Fruit fly (Drosophila melanogaster) whole organism, adult: ENCODE data around the gene cwo.

Experiments
- CG12768 ChIP-seq: fragments of 200-800 bp; sonication (Bioruptor generic); optimal IDR thresholded peaks from 2 replicates; lab custom pipeline; 2017; ENCODE audit warnings: missing biosample characterization, missing genetic modification characterization, mild to moderate bottlenecking, moderate library complexity, missing genetic modification reagents
- CG1620 ChIP-seq: fragments of 200-800 bp; sonication (Bioruptor generic); optimal IDR thresholded peaks from 2 replicates; lab custom pipeline; 2016; ENCODE audit warnings: missing biosample characterization, missing genetic modification characterization
- CG7101 ChIP-seq: fragments of 200-800 bp; sonication (Bioruptor generic); optimal IDR thresholded peaks from 2 replicates; lab custom pipeline; 2018; ENCODE audit warnings: missing biosample characterization, mild to moderate bottlenecking, missing genetic modification characterization, moderate library complexity
- Clk ChIP-seq: fragments of 200-800 bp; sonication (Bioruptor generic); optimal IDR thresholded peaks from 2 replicates; lab custom pipeline; 2017; ENCODE audit warnings: missing biosample characterization, missing genetic modification characterization
- cnc ChIP-seq, 2 experiments: fragments of >200 bp; optimal IDR thresholded peaks; 2 replicates each; lab custom pipeline; 2017
- tj ChIP-seq: fragments of 200-800 bp; sonication (Bioruptor generic); optimal IDR thresholded peaks from 3 replicates; lab custom pipeline; 2017; ENCODE audit warnings: missing biosample characterization, mild to moderate bottlenecking, missing genetic modification characterization, moderate library complexity
- toe ChIP-seq: fragments of 200-800 bp; sonication (Bioruptor generic); optimal IDR thresholded peaks from 2 replicates; lab custom pipeline; 2016; ENCODE audit warnings: missing biosample characterization, missing genetic modification characterization

DNA sequence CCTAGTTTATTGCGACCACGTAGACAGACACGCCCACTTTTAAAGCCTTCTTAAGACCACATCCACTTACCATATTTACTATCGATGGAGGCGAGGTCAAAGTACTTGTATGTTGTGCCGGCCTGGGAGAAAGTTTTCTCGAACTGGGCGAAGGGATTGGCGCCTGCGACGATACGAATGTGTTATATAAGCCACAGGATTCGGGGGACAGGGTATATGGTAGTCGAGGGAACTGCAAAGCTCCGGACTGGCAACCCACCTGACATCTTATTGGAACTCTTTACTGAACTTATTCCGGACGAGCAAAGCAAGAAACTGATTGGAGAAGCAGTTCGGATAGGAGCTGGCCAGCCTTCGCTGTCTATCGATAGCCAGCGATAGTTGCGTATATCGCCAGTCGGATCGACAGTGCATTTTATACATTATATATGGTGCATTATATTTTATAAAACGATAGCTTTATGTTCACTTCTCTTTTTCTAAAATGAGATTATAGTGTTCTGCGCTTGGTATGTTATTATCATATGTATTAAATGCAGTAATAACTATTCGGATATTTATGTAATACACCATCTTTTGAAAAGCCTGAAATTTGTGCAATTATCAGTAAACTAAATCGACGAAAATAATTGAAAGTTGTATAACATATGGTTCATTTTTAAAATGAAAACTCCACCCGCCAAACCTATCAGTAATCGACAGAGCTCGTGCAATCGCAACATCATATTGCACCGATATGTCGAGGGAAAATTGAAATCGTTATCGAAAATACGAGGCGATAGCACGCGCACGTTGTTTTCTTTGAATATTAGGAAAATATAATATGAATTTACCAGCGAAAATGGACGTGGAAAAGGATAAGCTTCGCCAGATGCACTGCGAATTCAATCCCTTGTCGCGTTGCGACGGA is 24.7 kb downstream of the cwo start, which contains the start of the genes Irp-1B and Rrp46:
- TF ChIP-seq cnc (optimal IDR thresholded peaks at IDR 0.05; lab: Kevin White, UChicago) (no peak), Clk (GFP tag; lab: Kevin White, UChicago) (no peak), toe (GFP tag; lab: Kevin White, UChicago) (peak; percentile 32), tj (peak; percentile 39), CG7101 (tag; lab: Kevin White, UChicago) (no peak), CG12768 (GFP tag; lab: Kevin White, UChicago) (peak; percentile 8), CG1620 (peak; percentile 37)
